Fruit fly (Drosophila melanogaster): ENCODE measurements around the gene Ddx1.

Ddx1 gene

dm6 chr3L:22262797-22263423 lies at the start of gene Ddx1, which contains the start of gene Rich (continued):
- TF ChIP-seq CG32532 (GFP tag; IDR thresholded peaks at IDR 0.05) (no peak; the same call in 1 of the 2 replicates), tx (GFP tag; optimal IDR thresholded peaks at IDR 0.05) (no peak), hbn (GFP tag; IDR thresholded peaks at IDR 0.05; ENCODE audit: partially characterized antibody) (no peak), Dll (GFP tag; IDR thresholded peaks at IDR 0.05; ENCODE audit: partially characterized antibody) (no peak), bowl (GFP tag; IDR thresholded peaks at IDR 0.05) (no peak), NC2α (GFP tag; optimal IDR thresholded peaks at IDR 0.05) (no peak), en (GFP tag; optimal IDR thresholded peaks at IDR 0.05) (no peak), fd64A (GFP tag; optimal IDR thresholded peaks at IDR 0.05) (no peak), CG4617 (GFP tag; optimal IDR thresholded peaks at IDR 0.05; ENCODE audit: borderline replicate concordance) (peak; percentile 41), cad (GFP tag; optimal IDR thresholded peaks at IDR 0.05) (no peak), chinmo (GFP tag; IDR thresholded peaks at IDR 0.05; ENCODE audit: partially characterized antibody) (no peak), Mes4 (GFP tag; optimal IDR thresholded peaks at IDR 0.05) (no peak), CG1647 (GFP tag; optimal IDR thresholded peaks at IDR 0.05) (peak; percentile 26), salm (tag; optimal IDR thresholded peaks at IDR 0.05) (no peak), CG13894 (tag; optimal IDR thresholded peaks at IDR 0.05) (peak; percentile 33), cas (GFP tag; IDR thresholded peaks at IDR 0.05) (no peak), PHDP (tag; optimal IDR thresholded peaks at IDR 0.05) (no peak), Hand (GFP tag; optimal IDR thresholded peaks at IDR 0.05) (no peak), Poxn (GFP tag; IDR thresholded peaks at IDR 0.05) (no peak), MTF-1 (GFP tag; optimal IDR thresholded peaks at IDR 0.05; ENCODE audit: borderline replicate concordance) (no peak), ind (GFP tag; optimal IDR thresholded peaks at IDR 0.05) (peak; percentile 49), nom (GFP tag; optimal IDR thresholded peaks at IDR 0.05) (no peak), Jarid2 (GFP tag; optimal IDR thresholded peaks at IDR 0.05) (no peak), CG8388 (GFP tag; optimal IDR thresholded peaks at IDR 0.05) (no peak), CG14860 (GFP tag; IDR thresholded peaks at IDR 0.05; ENCODE audit: partially characterized antibody) (no peak), eve (GFP tag; optimal IDR thresholded peaks at IDR 0.05) (no peak), vnd (GFP tag; IDR thresholded peaks at IDR 0.05; ENCODE audit: partially characterized antibody) (no peak), Usf (GFP tag; optimal IDR thresholded peaks at IDR 0.05) (no peak), Hr51 (GFP tag; optimal IDR thresholded peaks at IDR 0.05) (peak; percentile 27 to 47), CG31388 (GFP tag; optimal IDR thresholded peaks at IDR 0.05) (no peak), crp (GFP tag; optimal IDR thresholded peaks at IDR 0.05) (peak; percentile 92 to 98), GATAe (GFP tag; conservative IDR thresholded peaks at IDR 0.05) (no peak), CG8089 (GFP tag; optimal IDR thresholded peaks at IDR 0.05) (no peak), HLH54F (GFP tag; optimal IDR thresholded peaks at IDR 0.05) (peak; percentile 42), CG13424 (tag; optimal IDR thresholded peaks at IDR 0.05) (peak; percentile 38), NfI (GFP tag; optimal IDR thresholded peaks at IDR 0.05) (peak; percentile 58), Dfd (GFP tag; optimal IDR thresholded peaks at IDR 0.05) (no peak), CG31365 (tag; optimal IDR thresholded peaks at IDR 0.05) (no peak), Ravus (GFP tag; IDR thresholded peaks at IDR 0.05) (no peak), bbx (GFP tag; IDR thresholded peaks at IDR 0.05; ENCODE audit: partially characterized antibody) (no peak), CG10209 (GFP tag; optimal IDR thresholded peaks at IDR 0.05) (peak; percentile 54), zen (tag; optimal IDR thresholded peaks at IDR 0.05) (no peak), CG12299 (tag; optimal IDR thresholded peaks at IDR 0.05) (no peak), Hey (tag; optimal IDR thresholded peaks at IDR 0.05) (no peak), ranshi (GFP tag; IDR thresholded peaks at IDR 0.05) (no peak; the same call in 1 of the 2 replicates), CG4820 (GFP tag; optimal IDR thresholded peaks at IDR 0.05) (peak; percentile 22), sc (optimal IDR thresholded peaks at IDR 0.05) (no peak), sc (GFP tag; optimal IDR thresholded peaks at IDR 0.05) (no peak), CG4360 (GFP tag; IDR thresholded peaks at IDR 0.05) (no peak)
